Worm (Caenorhabditis elegans) whole organism, young adult: ENCODE data around the gene paf-2.

ENCODE experiments used
- B0019.2 ChIP-seq: fragments of 200-800 bp; sonication (Bioruptor generic); conservative IDR thresholded peaks from 2 replicates; pipeline ENCODE4 v1.3.6; 2022; ENCODE audit warnings: missing genetic modification reagents, missing genetic modification characterization, missing compliant biosample characterization
- C06A6.2 ChIP-seq: fragments of 200-800 bp; sonication (Bioruptor generic); conservative IDR thresholded peaks from 2 replicates; pipeline ENCODE4 v1.3.6; 2022; ENCODE audit warnings: missing genetic modification characterization, missing compliant biosample characterization
- C17E4.6 ChIP-seq: fragments of 200-800 bp; sonication (Bioruptor generic); IDR thresholded peaks from 2 replicates; pipeline ENCODE4 v1.3.6; 2022; ENCODE audit warnings: missing genetic modification reagents, missing genetic modification characterization, missing compliant biosample characterization
- F37B4.10 ChIP-seq: fragments of 200-800 bp; sonication (Bioruptor generic); IDR thresholded peaks from 2 replicates; pipeline ENCODE4 v1.3.6; 2022; ENCODE audit warnings: missing genetic modification characterization, missing compliant biosample characterization
- K12H6.12 ChIP-seq: fragments of 200-800 bp; sonication (Bioruptor generic); optimal IDR thresholded peaks from 2 replicates; lab custom pipeline; 2018; ENCODE audit warnings: mild to moderate bottlenecking, missing genetic modification characterization, missing compliant biosample characterization
- ZK185.1 ChIP-seq: sonication (generic microtip); optimal IDR thresholded peaks from 2 replicates; lab custom pipeline; 2016; ENCODE audit warnings: mild to moderate bottlenecking, missing genetic modification characterization, missing compliant biosample characterization; ENCODE audit not compliant: poor library complexity, severe bottlenecking
- aptf-2 ChIP-seq: fragments of 200-800 bp; sonication (Bioruptor generic); conservative IDR thresholded peaks from 2 replicates; pipeline ENCODE4 v1.3.6; 2022; ENCODE audit warnings: missing genetic modification reagents, missing genetic modification characterization, missing compliant biosample characterization
- aptf-3 ChIP-seq: fragments of 200-800 bp; sonication (Bioruptor generic); IDR thresholded peaks from 2 replicates; pipeline ENCODE4 v1.3.6; 2022; ENCODE audit warnings: missing genetic modification characterization, missing compliant biosample characterization
- attf-6 ChIP-seq: fragments of 200-800 bp; sonication (Bioruptor generic); IDR thresholded peaks from 2 replicates; pipeline ENCODE4 v1.3.6; 2022; ENCODE audit warnings: missing genetic modification reagents, missing genetic modification characterization, missing compliant biosample characterization
- bed-1 ChIP-seq: fragments of 200-800 bp; sonication (Bioruptor generic); IDR thresholded peaks from 2 replicates; pipeline ENCODE4 v1.3.6; 2022; ENCODE audit warnings: missing genetic modification reagents, missing genetic modification characterization, missing compliant biosample characterization
- bed-2 ChIP-seq: fragments of 200-800 bp; sonication (Bioruptor generic); IDR thresholded peaks from 2 replicates; pipeline ENCODE4 v1.3.6; 2022; ENCODE audit warnings: missing genetic modification reagents, missing genetic modification characterization, missing compliant biosample characterization
- ceh-40 ChIP-seq: fragments of 200-800 bp; sonication (Bioruptor generic); IDR thresholded peaks from 2 replicates; pipeline ENCODE4 v1.3.6; 2022; ENCODE audit warnings: missing genetic modification characterization, missing compliant biosample characterization
- ceh-79 ChIP-seq: sonication (generic microtip); optimal IDR thresholded peaks from 2 replicates; lab custom pipeline; 2017; ENCODE audit warnings: mild to moderate bottlenecking, missing genetic modification characterization, missing compliant biosample characterization
- egl-44 ChIP-seq: fragments of 200-800 bp; sonication (Bioruptor generic); IDR thresholded peaks from 2 replicates; pipeline ENCODE4 v1.3.6; 2022; ENCODE audit warnings: missing genetic modification reagents, missing genetic modification characterization, missing compliant biosample characterization
- ets-4 ChIP-seq: fragments of 200-800 bp; sonication (Bioruptor generic); optimal IDR thresholded peaks from 2 replicates; lab custom pipeline; 2018; ENCODE audit warnings: mild to moderate bottlenecking, missing genetic modification characterization, missing compliant biosample characterization
- fkh-3 ChIP-seq: sonication (generic microtip); optimal IDR thresholded peaks from 2 replicates; lab custom pipeline; 2016; ENCODE audit warnings: mild to moderate bottlenecking, missing genetic modification characterization, missing compliant biosample characterization
- gei-17 ChIP-seq: fragments of 200-800 bp; sonication (Bioruptor generic); optimal IDR thresholded peaks from 2 replicates; lab custom pipeline; 2018; ENCODE audit warnings: mild to moderate bottlenecking, missing genetic modification characterization, missing compliant biosample characterization
- let-607 ChIP-seq, 2 experiments: fragments of 200-800 bp in 1 of 2; sonication (Bioruptor generic) in 1 of 2; sonication (generic microtip) in 1 of 2; optimal IDR thresholded peaks; 2 replicates each; lab custom pipeline; 2016 to 2018; ENCODE audit warnings: mild to moderate bottlenecking in 2 of 2, missing compliant biosample characterization in 2 of 2, missing genetic modification characterization in 2 of 2, moderate library complexity in 2 of 2, missing genotype in 1 of 2
- lin-26 ChIP-seq: fragments of 200-800 bp; sonication (Bioruptor generic); IDR thresholded peaks from 2 replicates; pipeline ENCODE4 v1.3.6; 2022; ENCODE audit warnings: missing genetic modification reagents, missing genetic modification characterization, missing compliant biosample characterization
- lin-35 ChIP-seq, 3 experiments: fragments of 150-350 bp in 2 of 3; sonication (generic microtip) in 1 of 3; optimal IDR thresholded peaks; 2 replicates each; lab custom pipeline; 2014 to 2018; ENCODE audit warnings: missing biosample characterization in 3 of 3, missing genetic modification characterization in 3 of 3, missing genetic modification reagents in 3 of 3
- madf-3 ChIP-seq: fragments of 200-800 bp; sonication (Bioruptor generic); IDR thresholded peaks from 2 replicates; pipeline ENCODE4 v1.3.6; 2022; ENCODE audit warnings: missing genetic modification reagents, missing genetic modification characterization, missing compliant biosample characterization
- mel-28 ChIP-seq: sonication (generic microtip); optimal IDR thresholded peaks from 2 replicates; lab custom pipeline; 2016; ENCODE audit warnings: borderline replicate concordance, mild to moderate bottlenecking, missing genetic modification characterization, missing compliant biosample characterization
- nfya-2 ChIP-seq: fragments of 200-800 bp; sonication (Bioruptor generic); IDR thresholded peaks from 2 replicates; pipeline ENCODE4 v1.3.6; 2022; ENCODE audit warnings: missing genetic modification reagents, missing genetic modification characterization, missing compliant biosample characterization
- nfyb-1 ChIP-seq: fragments of 200-800 bp; sonication (Bioruptor generic); IDR thresholded peaks from 2 replicates; pipeline ENCODE4 v1.3.6; 2022; ENCODE audit warnings: missing genetic modification reagents, missing genetic modification characterization, missing compliant biosample characterization
- nhr-120 ChIP-seq: fragments of 200-800 bp; sonication (Bioruptor generic); IDR thresholded peaks from 2 replicates; pipeline ENCODE4 v1.3.6; 2022; ENCODE audit warnings: missing genetic modification characterization, missing compliant biosample characterization
- rcor-1 ChIP-seq: fragments of 200-800 bp; sonication (Bioruptor generic); IDR thresholded peaks from 2 replicates; pipeline ENCODE4 v1.3.6; 2022; ENCODE audit warnings: missing genetic modification reagents, missing genetic modification characterization, missing compliant biosample characterization
- rpc-1 ChIP-seq, 2 experiments: fragments of 150-350 bp in 1 of 2; sonication (generic microtip) in 1 of 2; optimal IDR thresholded peaks; 2 replicates each; lab custom pipeline; 2014 to 2018; ENCODE audit warnings: missing biosample characterization in 1 of 2, missing genetic modification characterization in 1 of 2, missing genetic modification reagents in 1 of 2, missing genotype in 1 of 2
- sea-2 ChIP-seq: fragments of 200-800 bp; sonication (Bioruptor generic); IDR thresholded peaks from 2 replicates; pipeline ENCODE4 v1.3.6; 2022; ENCODE audit warnings: missing genetic modification characterization, missing compliant biosample characterization
- snpc-1.1 ChIP-seq: sonication (generic microtip); optimal IDR thresholded peaks from 2 replicates; lab custom pipeline; 2017; ENCODE audit warnings: missing genetic modification characterization, mild to moderate bottlenecking, missing compliant biosample characterization, antibody characterized with exemption, moderate library complexity, missing genotype, missing genetic modification reagents; ENCODE audit not compliant: insufficient read depth
- snpc-1.3 ChIP-seq: sonication (generic microtip); optimal IDR thresholded peaks from 2 replicates; lab custom pipeline; 2017; ENCODE audit warnings: missing genetic modification characterization, mild to moderate bottlenecking, missing compliant biosample characterization, antibody characterized with exemption, moderate library complexity, missing genotype, missing genetic modification reagents; ENCODE audit not compliant: insufficient read depth
- snpc-4 ChIP-seq, 5 experiments: fragments of 150-350 bp in 1 of 5; sonication (generic microtip) in 4 of 5; optimal IDR thresholded peaks; 2 replicates each; lab custom pipeline; 2014 to 2018; ENCODE audit warnings: missing genetic modification characterization in 5 of 5, missing biosample characterization in 3 of 5, antibody characterized with exemption in 2 of 5, mild to moderate bottlenecking in 2 of 5, missing compliant biosample characterization in 2 of 5, missing genotype in 2 of 5, moderate library complexity in 2 of 5, missing genetic modification reagents in 1 of 5
- sptf-2 ChIP-seq: fragments of 200-800 bp; sonication (Bioruptor generic); optimal IDR thresholded peaks from 2 replicates; lab custom pipeline; 2018; ENCODE audit warnings: mild to moderate bottlenecking, missing genetic modification characterization, missing compliant biosample characterization
- zim-3 ChIP-seq: sonication (generic microtip); optimal IDR thresholded peaks from 2 replicates; lab custom pipeline; 2017; ENCODE audit warnings: mild to moderate bottlenecking, missing genetic modification characterization, moderate library complexity, missing compliant biosample characterization
- ztf-22 ChIP-seq: fragments of 200-800 bp; sonication (Bioruptor generic); optimal IDR thresholded peaks from 2 replicates; lab custom pipeline; 2018; ENCODE audit warnings: mild to moderate bottlenecking, missing genetic modification characterization, moderate library complexity, missing compliant biosample characterization

paf-2 gene

ce11 chrX:4328816-4329215 is 31.3 kb upstream of the paf-2 start, which contains the start of gene C24A8.5 (continued):
- no peak for TF ChIP-seq snpc-1.3 (tag; lab: Kevin White, UChicago)
- TF ChIP-seq mel-28 (tag; lab: Kevin White, UChicago) = no peak

ce11 chrX:4322847-4323455 is 25.4 kb upstream of the paf-2 start:
- TF ChIP-seq F37B4.10 (GFP tag; lab: Robert Waterston, UW) = no peak
- TF ChIP-seq ztf-22 (GFP tag; lab: Kevin White, UChicago) = no peak
- no peak for TF ChIP-seq lin-35 (GFP tag; optimal IDR thresholded peaks at IDR 0.05; lab: Kevin White, UChicago)
- no peak for TF ChIP-seq C06A6.2 (GFP tag; lab: Robert Waterston, UW)
- no peak for TF ChIP-seq rpc-1 (optimal IDR thresholded peaks at IDR 0.05; lab: Kevin White, UChicago)
- no peak for TF ChIP-seq rpc-1 (tag; optimal IDR thresholded peaks at IDR 0.05; lab: Kevin White, UChicago)
- no peak for TF ChIP-seq gei-17 (GFP tag; lab: Kevin White, UChicago)
- TF ChIP-seq zim-3 (tag; lab: Kevin White, UChicago) = no peak
- TF ChIP-seq rcor-1 (GFP tag; lab: Robert Waterston, UW) = no peak
- TF ChIP-seq, all 124 proteins: peak for 0

ce11 chrX:4320563-4320962 is 23.0 kb upstream of the paf-2 start, which contains the start of gene dop-6:
TSS of gene dop-6 (plus strand) at chrX:4320863.
- TF ChIP-seq sptf-2 (GFP tag; lab: Kevin White, UChicago) = no peak
- TF ChIP-seq snpc-1.1 (tag; lab: Kevin White, UChicago) = no peak
- no peak for TF ChIP-seq sea-2 (GFP tag; lab: Robert Waterston, UW)
- TF ChIP-seq fkh-3 (tag; lab: Kevin White, UChicago) = no peak
- no peak for TF ChIP-seq mel-28 (tag; lab: Kevin White, UChicago)
- TF ChIP-seq nfyb-1 (GFP tag; lab: Robert Waterston, UW) = no peak
- no peak for TF ChIP-seq ets-4 (GFP tag; lab: Kevin White, UChicago)
- TF ChIP-seq bed-1 (GFP tag; lab: Robert Waterston, UW) = no peak

- TF ChIP-seq nfya-2 (GFP tag; lab: Robert Waterston, UW) = no peak
- TF ChIP-seq ceh-79 (tag; lab: Kevin White, UChicago) = no peak
- no peak for TF ChIP-seq aptf-2 (GFP tag; lab: Robert Waterston, UW)
- no peak for TF ChIP-seq bed-2
- TF ChIP-seq K12H6.12 (tag; lab: Kevin White, UChicago) = no peak
- TF ChIP-seq let-607 (tag; optimal IDR thresholded peaks at IDR 0.05; lab: Kevin White, UChicago) = no peak
- TF ChIP-seq snpc-4 (GFP tag; optimal IDR thresholded peaks at IDR 0.05; lab: Kevin White, UChicago) = no peak
- no peak for TF ChIP-seq snpc-4 (tag; optimal IDR thresholded peaks at IDR 0.05; lab: Kevin White, UChicago)
- no peak for TF ChIP-seq ztf-22 (GFP tag; lab: Kevin White, UChicago)
- TF ChIP-seq egl-44 = no peak
- TF ChIP-seq lin-26 (GFP tag; lab: Robert Waterston, UW) = no peak
- TF ChIP-seq attf-6 (GFP tag; lab: Robert Waterston, UW) = no peak
- no peak for TF ChIP-seq madf-3 (GFP tag; lab: Robert Waterston, UW)
- no peak for TF ChIP-seq aptf-3 (GFP tag; lab: Robert Waterston, UW)
- no peak for TF ChIP-seq ceh-40
- no peak for TF ChIP-seq B0019.2 (GFP tag; lab: Robert Waterston, UW)
- TF ChIP-seq C17E4.6 (GFP tag; lab: Robert Waterston, UW) = no peak
- no peak for TF ChIP-seq nhr-120 (GFP tag; lab: Robert Waterston, UW)
- no peak for TF ChIP-seq ZK185.1 (tag; lab: Kevin White, UChicago)
- TF ChIP-seq, all 124 proteins: peak for 0
Measured at ce11 chrX:4317095-4317494, 19.6 kb upstream of the paf-2 start.
